Worm (Caenorhabditis elegans) whole organism, mixed stage, embryonic: ENCODE measurements around the gene dnc-2.

Experiments
- hlh-1 ChIP-seq: fragments of 150-350 bp; optimal IDR thresholded peaks from 2 replicates; lab custom pipeline; 2014; ENCODE audit warnings: missing biosample characterization, missing genetic modification reagents, missing genetic modification characterization
- lin-32 ChIP-seq: fragments of 200-800 bp; sonication (Bioruptor generic); optimal IDR thresholded peaks from 2 replicates; lab custom pipeline; 2018; ENCODE audit warnings: mild to moderate bottlenecking, missing genetic modification characterization, missing compliant biosample characterization
- nhr-2 ChIP-seq: fragments of 150-350 bp; optimal IDR thresholded peaks from 2 replicates; lab custom pipeline; 2014; ENCODE audit warnings: missing biosample characterization, missing genetic modification characterization
- nhr-237 ChIP-seq: fragments of 150-350 bp; optimal IDR thresholded peaks from 2 replicates; lab custom pipeline; 2014; ENCODE audit warnings: missing biosample characterization, missing genetic modification characterization
- nhr-28 ChIP-seq: fragments of 150-350 bp; optimal IDR thresholded peaks from 2 replicates; lab custom pipeline; 2014; ENCODE audit warnings: missing biosample characterization, missing genetic modification characterization
- unc-62 ChIP-seq: fragments of 150-350 bp; optimal IDR thresholded peaks from 2 replicates; lab custom pipeline; 2014; ENCODE audit warnings: missing biosample characterization, missing genetic modification reagents, missing genetic modification characterization

- no peak for TF ChIP-seq unc-62 (GFP tag; lab: Kevin White, UChicago)
- TF ChIP-seq nhr-237 (tag; lab: Kevin White, UChicago) = no peak
- no peak for TF ChIP-seq lin-32 (GFP tag; lab: Kevin White, UChicago)
- no peak for TF ChIP-seq nhr-28 (tag; lab: Kevin White, UChicago)
- no peak for TF ChIP-seq nhr-2
- TF ChIP-seq hlh-1 (tag; lab: Kevin White, UChicago) = peak; percentile 59
Measured at ce11 chrIII:5898631-5899030, 26.9 kb downstream of the dnc-2 start.
